Worm (Caenorhabditis elegans): ENCODE results near the gene C18B2.5.

DNA sequence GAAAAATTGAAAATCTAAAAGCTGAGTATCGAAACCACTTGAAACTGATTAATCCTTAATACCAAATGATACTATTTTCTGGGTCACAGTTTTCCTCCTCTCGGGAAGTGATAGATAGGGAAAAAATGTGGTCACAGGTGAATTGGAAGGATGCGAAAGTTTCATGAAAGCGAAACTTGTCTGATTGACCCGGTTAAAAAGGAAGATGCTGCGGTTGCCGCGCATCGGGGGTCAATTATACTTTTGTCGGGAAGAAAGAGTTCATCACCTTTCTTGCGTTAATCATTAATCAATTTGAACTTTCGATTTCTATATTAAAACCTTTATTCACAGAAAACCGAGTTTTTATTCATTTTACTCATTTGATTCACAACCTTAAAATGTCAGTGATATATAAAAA lies 13.9 kb downstream of the C18B2.5 start:
- TF ChIP-seq pha-4 (tag; optimal IDR thresholded peaks at IDR 0.05) (no peak), mdl-1 (tag; optimal IDR thresholded peaks at IDR 0.05) (no peak), sea-2 (GFP tag; optimal IDR thresholded peaks at IDR 0.05) (no peak), ztf-4 (tag; optimal IDR thresholded peaks at IDR 0.05) (no peak), egl-27 (tag; optimal IDR thresholded peaks at IDR 0.05) (no peak)
